Fruit fly (Drosophila melanogaster) S2 (cell line): ENCODE results near the gene CG4968.

Source experiments
- CG8478 ChIP-seq: fragments of >200 bp; optimal IDR thresholded peaks from 2 replicates; lab custom pipeline; 2018
- CTCF ChIP-seq, 2 experiments: fragments of >200 bp; optimal IDR thresholded peaks; 2 replicates each; lab custom pipeline; 2018

DNA sequence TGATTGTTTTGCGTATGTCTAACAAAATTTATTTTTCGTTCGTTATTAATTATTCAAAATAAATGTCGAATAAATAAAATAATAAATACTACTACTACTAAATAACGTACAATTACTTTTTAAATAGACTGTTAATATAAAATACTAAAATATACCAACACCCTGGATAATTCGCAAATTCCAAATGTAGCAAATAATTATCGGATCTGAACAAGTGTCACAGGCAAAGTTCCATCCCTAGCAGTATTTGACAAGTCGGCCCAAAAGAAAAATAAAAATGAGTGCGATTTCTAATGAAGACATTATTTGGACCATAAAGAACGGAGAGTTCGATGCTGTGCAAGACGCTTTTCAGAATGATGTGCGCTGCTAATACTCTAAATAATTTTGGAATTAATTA, 34.7 kb downstream of the CG4968 start, which contains the start of gene CG31715:
- TF ChIP-seq CTCF (optimal IDR thresholded peaks at IDR 0.05; lab: Kevin White, UChicago) (no peak), CG8478 (no peak)
